Worm (Caenorhabditis elegans): Measurements from ENCODE around the gene pfn-2.

The pfn-2 gene

DNA sequence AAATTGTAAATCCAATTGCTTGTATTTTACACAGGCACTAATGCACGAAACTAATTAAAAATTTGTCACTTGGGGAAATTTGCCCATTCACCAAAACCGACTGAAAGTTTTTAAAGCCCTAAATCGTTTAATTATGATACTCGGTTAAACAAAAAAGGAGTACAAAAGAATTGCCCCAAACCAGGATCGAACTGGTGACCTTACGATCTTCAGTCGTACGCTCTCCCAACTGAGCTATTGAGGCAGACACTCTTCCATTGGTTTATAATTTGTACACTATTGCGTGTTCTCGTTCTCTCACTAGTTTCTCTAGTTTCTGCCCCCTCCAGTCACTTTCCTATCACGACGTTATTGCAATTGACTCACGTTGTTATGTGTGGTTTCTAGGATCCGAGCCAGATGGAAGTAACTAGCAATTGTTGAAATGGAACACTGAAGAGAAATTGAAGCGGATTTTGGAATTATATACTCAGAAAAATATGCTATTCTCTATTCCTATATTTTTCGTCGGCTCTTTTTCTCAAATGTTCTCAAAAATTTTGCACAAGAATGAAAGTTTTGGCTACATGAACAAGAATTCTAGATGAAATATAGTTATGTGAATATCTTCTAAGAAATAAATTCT, 34.5 kb downstream of the pfn-2 start (continued):
- TF ChIP-seq let-526 (GFP tag; IDR thresholded peaks at IDR 0.05): no peak
- no peak for TF ChIP-seq nfyb-1 (GFP tag; IDR thresholded peaks at IDR 0.05)
- peak; percentile 71 for TF ChIP-seq snpc-1.3 (tag; optimal IDR thresholded peaks at IDR 0.05; ENCODE audit: insufficient read depth)
- peak; percentile 83 for TF ChIP-seq die-1 (tag; optimal IDR thresholded peaks at IDR 0.05)
- TF ChIP-seq nhr-90 (tag; optimal IDR thresholded peaks at IDR 0.05): no peak
- TF ChIP-seq hmg-20 (GFP tag; IDR thresholded peaks at IDR 0.05): peak; percentile 76
- no peak for TF ChIP-seq K11D2.4 (GFP tag; IDR thresholded peaks at IDR 0.05)
- peak in 1 of 3 experiments; percentile 57 for TF ChIP-seq lin-35 (GFP tag; optimal IDR thresholded peaks at IDR 0.05)
- no peak for TF ChIP-seq nfya-1 (tag; optimal IDR thresholded peaks at IDR 0.05; ENCODE audit: borderline replicate concordance, insufficient read depth)
- TF ChIP-seq F39B2.1 (GFP tag; IDR thresholded peaks at IDR 0.05): no peak
- no peak for TF ChIP-seq repo-1 (tag; optimal IDR thresholded peaks at IDR 0.05)
- no peak for TF ChIP-seq B0336.3 (GFP tag; IDR thresholded peaks at IDR 0.05)
- TF ChIP-seq sptf-2 (GFP tag; optimal IDR thresholded peaks at IDR 0.05): no peak
- TF ChIP-seq C17E4.6 (GFP tag; IDR thresholded peaks at IDR 0.05): no peak
- TF ChIP-seq rpc-1 (optimal IDR thresholded peaks at IDR 0.05): peak; percentile 96
- TF ChIP-seq rpc-1 (tag; optimal IDR thresholded peaks at IDR 0.05): peak; percentile 87
- TF ChIP-seq tbp1 (GFP tag; optimal IDR thresholded peaks at IDR 0.05): peak; percentile 98
- TF ChIP-seq bed-1 (GFP tag; IDR thresholded peaks at IDR 0.05): no peak
- no peak for TF ChIP-seq unc-62 (GFP tag; optimal IDR thresholded peaks at IDR 0.05)
- 0 out of 2 replicates have a peak, but pooled peaks have one; percentile 22 for TF ChIP-seq madf-3 (GFP tag; IDR thresholded peaks at IDR 0.05)
- TF ChIP-seq snpc-4 (GFP tag; optimal IDR thresholded peaks at IDR 0.05): peak; percentile 80
- TF ChIP-seq snpc-4 (tag; optimal IDR thresholded peaks at IDR 0.05): peak in 3 of 4 experiments; percentile 11 to 85 (median 77)
- no peak for TF ChIP-seq hsf-1 (GFP tag; IDR thresholded peaks at IDR 0.05)
- peak; percentile 79 for TF ChIP-seq ceh-40 (GFP tag; IDR thresholded peaks at IDR 0.05)
- no peak for TF ChIP-seq pha-4 (tag; optimal IDR thresholded peaks at IDR 0.05)
- TF ChIP-seq B0019.2 (GFP tag; conservative IDR thresholded peaks at IDR 0.05): no peak
- peak; percentile 84 for TF ChIP-seq ZK185.1 (tag; optimal IDR thresholded peaks at IDR 0.05; ENCODE audit: poor library complexity, severe bottlenecking)
- 0 out of 2 replicates have a peak, but pooled peaks have one; percentile 26 for TF ChIP-seq F33H1.4 (GFP tag; IDR thresholded peaks at IDR 0.05)
- TF ChIP-seq aptf-3 (GFP tag; IDR thresholded peaks at IDR 0.05): no peak; the same call in 1 of the 2 replicates
- no peak for TF ChIP-seq nfya-2 (GFP tag; IDR thresholded peaks at IDR 0.05)
- TF ChIP-seq F23B12.7 (tag; optimal IDR thresholded peaks at IDR 0.05; ENCODE audit: insufficient read depth): peak; percentile 76
- TF ChIP-seq hlh-12 (tag; optimal IDR thresholded peaks at IDR 0.05): no peak
- TF ChIP-seq ceh-58 (GFP tag; IDR thresholded peaks at IDR 0.05): no peak
- TF ChIP-seq lin-40 (tag; optimal IDR thresholded peaks at IDR 0.05): peak; percentile 63
- no peak for TF ChIP-seq C06A6.2 (GFP tag; conservative IDR thresholded peaks at IDR 0.05)
- TF ChIP-seq F55B11.4 (tag; optimal IDR thresholded peaks at IDR 0.05; ENCODE audit: borderline replicate concordance, insufficient read depth): no peak
- no peak for TF ChIP-seq ccch-3 (GFP tag; optimal IDR thresholded peaks at IDR 0.05)
- no peak for TF ChIP-seq attf-6 (GFP tag; IDR thresholded peaks at IDR 0.05)
- no peak for TF ChIP-seq Y79H2A.3 (GFP tag; conservative IDR thresholded peaks at IDR 0.05)
- TF ChIP-seq D2030.7 (GFP tag; IDR thresholded peaks at IDR 0.05): no peak; the same call in 1 of the 2 replicates
- TF ChIP-seq mes-4 (tag; optimal IDR thresholded peaks at IDR 0.05): peak; percentile 72
- TF ChIP-seq bed-2 (GFP tag; IDR thresholded peaks at IDR 0.05): no peak
- no peak for TF ChIP-seq tbx-9 (tag; optimal IDR thresholded peaks at IDR 0.05; ENCODE audit: borderline replicate concordance)
- TF ChIP-seq lir-1 (GFP tag; conservative IDR thresholded peaks at IDR 0.05): no peak
- TF ChIP-seq T07F8.4 (tag; optimal IDR thresholded peaks at IDR 0.05): peak; percentile 50
- TF ChIP-seq somi-1 (GFP tag; optimal IDR thresholded peaks at IDR 0.05): no peak
- TF ChIP-seq let-607 (tag; optimal IDR thresholded peaks at IDR 0.05): peak; percentile 15 to 31
- TF ChIP-seq tlf-1 (GFP tag; optimal IDR thresholded peaks at IDR 0.05): no peak

Measured in whole organism, young adult.